Fruit fly (Drosophila melanogaster) whole organism: ENCODE data around the gene CG17896.

Source experiments
- CG8478 ChIP-seq: fragments of >200 bp; optimal IDR thresholded peaks from 2 replicates; lab custom pipeline; 2018; ENCODE audit warnings: inconsistent platforms
- Dll ChIP-seq: fragments of >200 bp; optimal IDR thresholded peaks from 2 replicates; lab custom pipeline; 2017
- EcR ChIP-seq, 2 experiments: fragments of >200 bp; optimal IDR thresholded peaks; 2 replicates each; lab custom pipeline; 2017; ENCODE audit warnings: missing biosample characterization in 2 of 2, missing genetic modification characterization in 2 of 2, missing genetic modification reagents in 2 of 2
- pan ChIP-seq: fragments of >200 bp; optimal IDR thresholded peaks from 2 replicates; lab custom pipeline; 2017
- psq ChIP-seq: fragments of >200 bp; optimal IDR thresholded peaks from 2 replicates; lab custom pipeline; 2017

DNA sequence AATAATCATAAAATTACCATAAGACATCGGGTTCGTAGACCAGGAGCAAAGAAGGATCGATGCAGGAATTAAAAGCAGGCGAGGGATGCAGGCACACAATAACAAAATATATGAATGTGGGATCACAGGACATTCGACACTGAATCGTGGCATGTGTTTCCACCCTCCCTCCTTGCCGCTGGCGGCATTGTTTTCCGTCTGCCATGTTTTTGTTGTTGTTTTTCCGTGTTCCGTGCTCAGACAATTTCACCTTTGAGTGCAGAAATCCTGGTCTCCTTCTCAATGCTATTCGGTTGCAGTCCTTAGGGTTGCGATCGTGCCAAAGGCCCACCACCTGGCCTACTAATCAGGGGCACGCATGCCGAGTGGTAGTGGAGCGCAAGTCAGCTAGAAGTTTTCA, 32.3 kb upstream of the CG17896 start:
- no peak for TF ChIP-seq Dll
- TF ChIP-seq pan (lab: Kevin White, UChicago), result no peak
- no peak for TF ChIP-seq CG8478 (lab: Kevin White, UChicago)
- TF ChIP-seq psq, result no peak
- TF ChIP-seq EcR (GFP tag; optimal IDR thresholded peaks at IDR 0.05; lab: Kevin White, UChicago), result no peak
